Worm (Caenorhabditis elegans) whole organism, L3 larva: ENCODE results near the gene T13F3.6.

ENCODE experiments used
- R02D3.7 ChIP-seq: fragments of 150-350 bp; optimal IDR thresholded peaks from 2 replicates; lab custom pipeline; 2014; ENCODE audit warnings: missing biosample characterization, missing genetic modification characterization
- ZK546.5 ChIP-seq: sonication (generic microtip); optimal IDR thresholded peaks from 2 replicates; lab custom pipeline; 2017; ENCODE audit warnings: missing biosample characterization, missing genetic modification characterization
- aly-2 ChIP-seq: fragments of 150-350 bp; optimal IDR thresholded peaks from 2 replicates; lab custom pipeline; 2014; ENCODE audit warnings: missing biosample characterization, missing genetic modification characterization
- ceh-28 ChIP-seq: fragments of 150-350 bp; optimal IDR thresholded peaks from 2 replicates; lab custom pipeline; 2014; ENCODE audit warnings: missing biosample characterization, missing genetic modification reagents, missing genetic modification characterization
- ceh-82 ChIP-seq: fragments of 150-350 bp; optimal IDR thresholded peaks from 2 replicates; lab custom pipeline; 2014; ENCODE audit warnings: missing biosample characterization, missing genetic modification characterization
- egl-27 ChIP-seq: sonication (generic microtip); optimal IDR thresholded peaks from 4 replicates; lab custom pipeline; 2017; ENCODE audit warnings: missing biosample characterization, missing genetic modification reagents, missing genetic modification characterization
- egl-5 ChIP-seq: fragments of 150-350 bp; optimal IDR thresholded peaks from 2 replicates; lab custom pipeline; 2017; ENCODE audit warnings: missing biosample characterization, missing genetic modification reagents, missing genetic modification characterization, inconsistent platforms
- elt-1 ChIP-seq: fragments of 150-350 bp; optimal IDR thresholded peaks from 2 replicates; lab custom pipeline; 2014; ENCODE audit warnings: missing biosample characterization, missing genetic modification characterization
- elt-2 ChIP-seq: sonication (generic microtip); optimal IDR thresholded peaks from 2 replicates; lab custom pipeline; 2016; ENCODE audit warnings: missing genetic modification reagents, mild to moderate bottlenecking, missing genetic modification characterization, missing compliant biosample characterization
- elt-3 ChIP-seq, 3 experiments: fragments of 150-350 bp in 1 of 3; sonication (generic microtip) in 2 of 3; optimal IDR thresholded peaks; 2 replicates in 2 of 3; 4 replicates in 1 of 3; lab custom pipeline; 2014 to 2017; ENCODE audit warnings: missing biosample characterization in 3 of 3, missing genetic modification characterization in 3 of 3
- fkh-10 ChIP-seq: sonication (generic microtip); optimal IDR thresholded peaks from 2 replicates; lab custom pipeline; 2017; ENCODE audit warnings: missing biosample characterization, missing genetic modification reagents, missing genetic modification characterization
- fkh-2 ChIP-seq: fragments of 150-350 bp; optimal IDR thresholded peaks from 2 replicates; lab custom pipeline; 2014; ENCODE audit warnings: missing biosample characterization, missing genetic modification reagents, missing genetic modification characterization
- fos-1 ChIP-seq: fragments of 150-350 bp; optimal IDR thresholded peaks from 2 replicates; lab custom pipeline; 2014; ENCODE audit warnings: missing biosample characterization, missing genetic modification characterization
- hmg-11 ChIP-seq: sonication (generic microtip); optimal IDR thresholded peaks from 2 replicates; lab custom pipeline; 2016; ENCODE audit warnings: missing genetic modification characterization, missing compliant biosample characterization
- jun-1 ChIP-seq: fragments of 150-350 bp; optimal IDR thresholded peaks from 2 replicates; lab custom pipeline; 2014; ENCODE audit warnings: missing biosample characterization, missing genetic modification reagents, missing genetic modification characterization
- lin-15B ChIP-seq: fragments of 150-350 bp; optimal IDR thresholded peaks from 2 replicates; lab custom pipeline; 2014; ENCODE audit warnings: missing biosample characterization, missing genetic modification characterization
- lin-39 ChIP-seq: fragments of 150-350 bp; optimal IDR thresholded peaks from 2 replicates; lab custom pipeline; 2018; ENCODE audit warnings: missing biosample characterization, missing genetic modification reagents, missing genetic modification characterization
- lsy-12 ChIP-seq: sonication (generic microtip); optimal IDR thresholded peaks from 2 replicates; lab custom pipeline; 2016; ENCODE audit warnings: mild to moderate bottlenecking, missing genetic modification characterization, missing compliant biosample characterization
- mdl-1 ChIP-seq: fragments of 150-350 bp; optimal IDR thresholded peaks from 2 replicates; lab custom pipeline; 2014; ENCODE audit warnings: missing biosample characterization, missing genetic modification characterization
- nfya-1 ChIP-seq: sonication (generic microtip); optimal IDR thresholded peaks from 2 replicates; lab custom pipeline; 2017; ENCODE audit warnings: missing genetic modification characterization, mild to moderate bottlenecking, missing compliant biosample characterization, antibody characterized with exemption, moderate library complexity; ENCODE audit not compliant: insufficient read depth
- nhr-11 ChIP-seq: fragments of 150-350 bp; optimal IDR thresholded peaks from 2 replicates; lab custom pipeline; 2014; ENCODE audit warnings: missing biosample characterization, missing genetic modification characterization
- nhr-25 ChIP-seq: sonication (generic microtip); optimal IDR thresholded peaks from 2 replicates; lab custom pipeline; 2017; ENCODE audit warnings: missing biosample characterization, missing genetic modification characterization
- nhr-28 ChIP-seq: fragments of 150-350 bp; optimal IDR thresholded peaks from 2 replicates; lab custom pipeline; 2014; ENCODE audit warnings: missing biosample characterization, missing genetic modification characterization
- nhr-43 ChIP-seq: sonication (generic microtip); optimal IDR thresholded peaks from 2 replicates; lab custom pipeline; 2016; ENCODE audit warnings: mild to moderate bottlenecking, missing genetic modification characterization, missing compliant biosample characterization; ENCODE audit not compliant: poor library complexity, severe bottlenecking
- nhr-67 ChIP-seq: fragments of 150-350 bp; optimal IDR thresholded peaks from 2 replicates; lab custom pipeline; 2014; ENCODE audit warnings: missing biosample characterization, missing genetic modification characterization
- nhr-77 ChIP-seq: fragments of 150-350 bp; optimal IDR thresholded peaks from 2 replicates; lab custom pipeline; 2014; ENCODE audit warnings: missing biosample characterization, missing genetic modification characterization
- pha-4 ChIP-seq: fragments of 150-350 bp; optimal IDR thresholded peaks from 2 replicates; lab custom pipeline; 2014; ENCODE audit warnings: missing biosample characterization, missing genetic modification reagents, missing genetic modification characterization
- pqm-1 ChIP-seq: fragments of 150-350 bp; optimal IDR thresholded peaks from 2 replicates; lab custom pipeline; 2017; ENCODE audit warnings: missing biosample characterization, missing genetic modification characterization, inconsistent platforms
- sea-2 ChIP-seq: fragments of 150-350 bp; sonication (generic microtip); optimal IDR thresholded peaks from 4 replicates; lab custom pipeline; 2014; ENCODE audit warnings: missing biosample characterization, missing genetic modification reagents, missing genetic modification characterization
- skn-1 ChIP-seq: fragments of 150-350 bp; optimal IDR thresholded peaks from 2 replicates; lab custom pipeline; 2014; ENCODE audit warnings: missing biosample characterization, missing genetic modification characterization
- tbx-2 ChIP-seq: sonication (generic microtip); optimal IDR thresholded peaks from 2 replicates; lab custom pipeline; 2016; ENCODE audit warnings: mild to moderate bottlenecking, missing genetic modification characterization, missing compliant biosample characterization
- unc-39 ChIP-seq: sonication (generic microtip); optimal IDR thresholded peaks from 4 replicates; lab custom pipeline; 2017; ENCODE audit warnings: missing biosample characterization, missing genetic modification characterization
- unc-62 ChIP-seq: fragments of 150-350 bp; sonication (generic microtip); optimal IDR thresholded peaks from 4 replicates; lab custom pipeline; 2014; ENCODE audit warnings: missing biosample characterization, missing genetic modification reagents, missing genetic modification characterization
- zag-1 ChIP-seq: fragments of 150-350 bp; optimal IDR thresholded peaks from 2 replicates; lab custom pipeline; 2014; ENCODE audit warnings: missing biosample characterization, missing genetic modification characterization

T13F3.6 gene

DNA sequence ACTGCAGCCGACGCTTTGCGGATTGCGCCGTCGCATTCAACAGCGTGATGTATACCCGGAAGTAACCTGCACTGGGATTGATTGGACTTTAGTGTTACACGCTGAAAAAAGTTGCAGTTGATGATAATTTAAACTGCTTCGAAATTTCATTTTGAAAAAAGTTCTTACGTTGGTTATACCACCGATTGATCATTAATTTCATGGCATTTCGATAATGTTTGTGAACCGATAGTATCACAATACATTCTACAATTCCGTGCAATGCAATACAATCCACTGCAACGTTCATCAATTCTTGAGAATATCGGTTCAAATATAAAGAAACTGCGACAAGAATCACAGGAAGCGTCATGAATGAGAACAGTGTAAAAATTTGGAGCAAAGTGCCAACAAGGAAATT lies 35.9 kb downstream of the T13F3.6 start, which contains the start of gene F21H7.3:
F21H7.3 (minus strand) TSS at position 101 of the 400 bp plus-strand sequence.
- TF ChIP-seq mdl-1 (tag; lab: Kevin White, UChicago) = no peak
- TF ChIP-seq fos-1 (tag; lab: Kevin White, UChicago) = no peak
- no peak for TF ChIP-seq elt-2
- no peak for TF ChIP-seq egl-5 (tag; lab: Kevin White, UChicago)
- no peak for TF ChIP-seq fkh-2 (tag; lab: Kevin White, UChicago)
- TF ChIP-seq nhr-28 (tag; lab: Kevin White, UChicago) = no peak
- TF ChIP-seq sea-2 (GFP tag; lab: Kevin White, UChicago) = no peak
- TF ChIP-seq unc-39 = no peak
- TF ChIP-seq fkh-10 (GFP tag; lab: Kevin White, UChicago) = no peak

ce11 chrV:16233624-16234023 lies 37.4 kb downstream of the T13F3.6 start, which contains the start of gene clec-233:
Gene clec-233 (plus strand): TSS chrV:16233924.
- TF ChIP-seq lin-39 (tag; lab: Kevin White, UChicago) (no peak), fkh-10 (GFP tag; lab: Kevin White, UChicago) (no peak), nhr-28 (tag; lab: Kevin White, UChicago) (no peak), R02D3.7 (no peak), skn-1 (no peak), nfya-1 (tag; lab: Kevin White, UChicago) (no peak)

DNA sequence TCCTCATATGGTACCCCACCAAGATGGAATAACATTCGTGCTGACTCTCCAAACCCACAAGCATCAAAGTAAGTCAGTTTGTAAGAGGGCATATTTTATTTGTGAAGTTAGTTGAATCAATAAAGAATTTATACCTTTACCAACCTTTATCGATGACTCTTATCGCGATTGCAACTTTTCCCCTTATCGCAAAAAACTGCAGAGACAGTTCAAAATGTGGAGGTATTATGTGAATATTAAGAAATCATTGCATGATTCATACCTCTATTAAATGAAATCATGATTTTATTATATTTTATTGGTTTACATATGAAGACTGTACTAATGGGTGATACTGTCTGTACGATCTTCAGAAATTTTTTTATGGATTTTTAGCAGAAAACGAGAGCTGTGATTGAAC lies 38.8 kb downstream of the T13F3.6 start, which contains the start of gene gst-22:
gst-22 (minus strand) TSS at position 103 of the 400 bp plus-strand sequence.
- TF ChIP-seq nhr-28 (tag; lab: Kevin White, UChicago) = no peak
- peak; percentile 92 for TF ChIP-seq elt-2
- TF ChIP-seq egl-27 = no peak
- TF ChIP-seq unc-62 (GFP tag; lab: Kevin White, UChicago) = no peak
- no peak for TF ChIP-seq egl-5 (tag; lab: Kevin White, UChicago)
- TF ChIP-seq nhr-11 (tag; lab: Kevin White, UChicago) = no peak
- no peak for TF ChIP-seq mdl-1 (tag; lab: Kevin White, UChicago)
- peak; percentile 2 for TF ChIP-seq ceh-28
- no peak for TF ChIP-seq fkh-10 (GFP tag; lab: Kevin White, UChicago)
- no peak for TF ChIP-seq elt-1
- peak; percentile 97 for TF ChIP-seq pqm-1 (tag; lab: Kevin White, UChicago)
- TF ChIP-seq fkh-2 (tag; lab: Kevin White, UChicago) = no peak
- peak; percentile 48 for TF ChIP-seq jun-1
- no peak for TF ChIP-seq unc-39
- TF ChIP-seq aly-2 (tag; lab: Kevin White, UChicago) = no peak
- no peak for TF ChIP-seq zag-1

- TF ChIP-seq nhr-25 (no peak), fos-1 (tag; lab: Kevin White, UChicago) (no peak), elt-1 (no peak)
These were observed 41.1 kb downstream of the T13F3.6 start, which contains the start of the genes F21H7.2 and F21H7.12 for ce11 chrV:16229896-16230295. Gene F21H7.2 (minus strand): TSS chrV:16229996. Gene F21H7.12 (plus strand): TSS chrV:16230165.

ce11 chrV:16229439-16229838 lies 41.6 kb downstream of the T13F3.6 start:
- TF ChIP-seq ZK546.5 (tag; lab: Kevin White, UChicago) (no peak), elt-2 (no peak), nhr-67 (tag; lab: Kevin White, UChicago) (no peak), hmg-11 (tag; lab: Kevin White, UChicago) (no peak), unc-62 (GFP tag; lab: Kevin White, UChicago) (no peak), nhr-28 (tag; lab: Kevin White, UChicago) (no peak), tbx-2 (tag; lab: Kevin White, UChicago) (no peak), unc-39 (no peak), lin-15B (tag; lab: Kevin White, UChicago) (no peak), lin-39 (tag; lab: Kevin White, UChicago) (no peak), jun-1 (no peak), elt-3 (tag; optimal IDR thresholded peaks at IDR 0.05; lab: Kevin White, UChicago) (no peak), skn-1 (no peak), egl-27 (no peak), nhr-77 (tag; lab: Kevin White, UChicago) (no peak), lsy-12 (no peak), nfya-1 (tag; lab: Kevin White, UChicago) (no peak), nhr-43 (no peak), pha-4 (tag; lab: Kevin White, UChicago) (no peak), ceh-82 (tag; lab: Kevin White, UChicago) (no peak)
